Worm (Caenorhabditis elegans) whole organism, L1 larva: ENCODE results near the gene etc-1.

ENCODE experiments used
- aly-2 ChIP-seq: fragments of 150-350 bp; optimal IDR thresholded peaks from 2 replicates; lab custom pipeline; 2014; ENCODE audit warnings: missing biosample characterization, missing genetic modification characterization
- ceh-63 ChIP-seq: fragments of 200-800 bp; sonication (Bioruptor generic); optimal IDR thresholded peaks from 2 replicates; lab custom pipeline; 2018; ENCODE audit warnings: mild to moderate bottlenecking, missing genetic modification characterization, missing compliant biosample characterization
- ceh-82 ChIP-seq, 3 experiments: fragments of 150-350 bp in 1 of 3; sonication (generic microtip) in 2 of 3; optimal IDR thresholded peaks; 2 replicates each; lab custom pipeline; 2014 to 2017; ENCODE audit warnings: missing biosample characterization in 3 of 3, missing genetic modification characterization in 3 of 3
- efl-1 ChIP-seq, 4 experiments: fragments of 150-350 bp; optimal IDR thresholded peaks in 3 of 4; peaks in 1 of 4; 1 replicate in 1 of 4; 2 replicates in 3 of 4; lab custom pipeline; 2014; ENCODE audit warnings: missing biosample characterization in 2 of 4, missing genetic modification characterization in 2 of 4, missing genetic modification reagents in 2 of 4
- efl-3 ChIP-seq: fragments of 200-800 bp; sonication (Bioruptor generic); optimal IDR thresholded peaks from 2 replicates; lab custom pipeline; 2018; ENCODE audit warnings: mild to moderate bottlenecking, missing genetic modification characterization, missing compliant biosample characterization
- egl-13 ChIP-seq: sonication (generic microtip); optimal IDR thresholded peaks from 2 replicates; lab custom pipeline; 2016; ENCODE audit warnings: missing genotype, missing genetic modification reagents, missing genetic modification characterization, missing compliant biosample characterization
- elt-2 ChIP-seq: sonication (generic microtip); optimal IDR thresholded peaks from 2 replicates; lab custom pipeline; 2016; ENCODE audit warnings: missing genetic modification characterization, mild to moderate bottlenecking, inconsistent platforms, missing compliant biosample characterization, missing genetic modification reagents
- elt-3 ChIP-seq, 6 experiments: fragments of 150-350 bp in 1 of 6; sonication (generic microtip); optimal IDR thresholded peaks; 2 replicates each; lab custom pipeline; 2017 to 2018; ENCODE audit warnings: missing biosample characterization in 6 of 6, missing genetic modification characterization in 6 of 6, inconsistent platforms in 1 of 6
- fkh-10 ChIP-seq: sonication (generic microtip); optimal IDR thresholded peaks from 2 replicates; lab custom pipeline; 2017; ENCODE audit warnings: missing biosample characterization, missing genetic modification reagents, missing genetic modification characterization
- fkh-8 ChIP-seq: sonication (generic microtip); optimal IDR thresholded peaks from 2 replicates; lab custom pipeline; 2016; ENCODE audit warnings: mild to moderate bottlenecking, missing genetic modification characterization, missing compliant biosample characterization
- hlh-4 ChIP-seq: sonication (generic microtip); optimal IDR thresholded peaks from 2 replicates; lab custom pipeline; 2016; ENCODE audit warnings: mild to moderate bottlenecking, missing genetic modification characterization, missing compliant biosample characterization
- isw-1 ChIP-seq: fragments of 200-800 bp; sonication (Bioruptor generic); IDR thresholded peaks from 2 replicates; pipeline ENCODE4 v1.3.6; 2022; ENCODE audit warnings: missing genetic modification characterization, missing compliant biosample characterization
- jun-1 ChIP-seq: fragments of 150-350 bp; optimal IDR thresholded peaks from 2 replicates; lab custom pipeline; 2014; ENCODE audit warnings: missing biosample characterization, missing genetic modification reagents, missing genetic modification characterization
- lin-14 ChIP-seq: fragments of 200-800 bp; sonication (Bioruptor generic); optimal IDR thresholded peaks from 2 replicates; lab custom pipeline; 2018; ENCODE audit warnings: mild to moderate bottlenecking, missing genetic modification characterization, moderate library complexity, missing compliant biosample characterization
- lin-15B ChIP-seq: fragments of 150-350 bp; sonication (generic microtip); optimal IDR thresholded peaks from 3 replicates; lab custom pipeline; 2014; ENCODE audit warnings: missing biosample characterization, missing genetic modification characterization
- lin-35 ChIP-seq, 2 experiments: fragments of 150-350 bp; optimal IDR thresholded peaks; 2 replicates each; lab custom pipeline; 2014; ENCODE audit warnings: missing biosample characterization in 2 of 2, missing genetic modification characterization in 2 of 2, missing genetic modification reagents in 2 of 2
- lin-39 ChIP-seq: fragments of 150-350 bp; optimal IDR thresholded peaks from 2 replicates; lab custom pipeline; 2014; ENCODE audit warnings: missing biosample characterization, missing genetic modification reagents, missing genetic modification characterization
- lir-3 ChIP-seq: sonication (generic microtip); optimal IDR thresholded peaks from 2 replicates; lab custom pipeline; 2016; ENCODE audit warnings: mild to moderate bottlenecking, missing genetic modification characterization, moderate library complexity, missing compliant biosample characterization; ENCODE audit not compliant: poor library complexity
- lsy-2 ChIP-seq, 2 experiments: fragments of 150-350 bp; optimal IDR thresholded peaks; 2 replicates each; lab custom pipeline; 2014; ENCODE audit warnings: missing biosample characterization in 2 of 2, missing genetic modification characterization in 2 of 2
- mef-2 ChIP-seq: fragments of 150-350 bp; optimal IDR thresholded peaks from 2 replicates; lab custom pipeline; 2014; ENCODE audit warnings: missing biosample characterization, missing genetic modification characterization
- nhr-20 ChIP-seq: sonication (generic microtip); optimal IDR thresholded peaks from 2 replicates; lab custom pipeline; 2016; ENCODE audit warnings: mild to moderate bottlenecking, missing genetic modification characterization, missing compliant biosample characterization
- nhr-71 ChIP-seq: sonication (generic microtip); optimal IDR thresholded peaks from 2 replicates; lab custom pipeline; 2016; ENCODE audit warnings: mild to moderate bottlenecking, missing genetic modification characterization, moderate library complexity, missing compliant biosample characterization
- nhr-85 ChIP-seq: sonication (generic microtip); peaks from one replicate; lab custom pipeline; 2016; ENCODE audit warnings: missing genetic modification characterization, inconsistent platforms, missing compliant biosample characterization
- pag-3 ChIP-seq: sonication (generic microtip); optimal IDR thresholded peaks from 2 replicates; lab custom pipeline; 2017; ENCODE audit warnings: missing genetic modification characterization, mild to moderate bottlenecking, missing compliant biosample characterization, antibody characterized with exemption, borderline replicate concordance; ENCODE audit not compliant: insufficient read depth
- pqm-1 ChIP-seq: sonication (generic microtip); optimal IDR thresholded peaks from 3 replicates; lab custom pipeline; 2017; ENCODE audit warnings: missing biosample characterization, missing genetic modification characterization
- rnt-1 ChIP-seq: sonication (generic microtip); optimal IDR thresholded peaks from 2 replicates; lab custom pipeline; 2016; ENCODE audit warnings: mild to moderate bottlenecking, missing genetic modification characterization, moderate library complexity, missing compliant biosample characterization
- snu-23 ChIP-seq: sonication (generic microtip); optimal IDR thresholded peaks from 2 replicates; lab custom pipeline; 2016; ENCODE audit warnings: missing genetic modification characterization, missing compliant biosample characterization
- swsn-7 ChIP-seq: sonication (generic microtip); optimal IDR thresholded peaks from 2 replicates; lab custom pipeline; 2016; ENCODE audit warnings: missing genetic modification characterization, missing compliant biosample characterization
- unc-98 ChIP-seq: fragments of 200-800 bp; sonication (Bioruptor generic); IDR thresholded peaks from 2 replicates; pipeline ENCODE4 v1.3.6; 2022; ENCODE audit warnings: missing genetic modification characterization, missing compliant biosample characterization
- vab-15 ChIP-seq: sonication (generic microtip); optimal IDR thresholded peaks from 2 replicates; lab custom pipeline; 2017; ENCODE audit warnings: missing genotype, mild to moderate bottlenecking, missing genetic modification characterization, missing compliant biosample characterization
- xbp-1 ChIP-seq: sonication (generic microtip); optimal IDR thresholded peaks from 2 replicates; lab custom pipeline; 2016; ENCODE audit warnings: missing genetic modification characterization, missing compliant biosample characterization
- zag-1 ChIP-seq: fragments of 150-350 bp; optimal IDR thresholded peaks from 2 replicates; lab custom pipeline; 2014; ENCODE audit warnings: missing biosample characterization, missing genetic modification characterization
- zip-4 ChIP-seq: fragments of 200-800 bp; sonication (Bioruptor generic); optimal IDR thresholded peaks from 2 replicates; lab custom pipeline; 2018; ENCODE audit warnings: mild to moderate bottlenecking, missing genetic modification characterization, moderate library complexity, missing compliant biosample characterization

Gene etc-1

DNA sequence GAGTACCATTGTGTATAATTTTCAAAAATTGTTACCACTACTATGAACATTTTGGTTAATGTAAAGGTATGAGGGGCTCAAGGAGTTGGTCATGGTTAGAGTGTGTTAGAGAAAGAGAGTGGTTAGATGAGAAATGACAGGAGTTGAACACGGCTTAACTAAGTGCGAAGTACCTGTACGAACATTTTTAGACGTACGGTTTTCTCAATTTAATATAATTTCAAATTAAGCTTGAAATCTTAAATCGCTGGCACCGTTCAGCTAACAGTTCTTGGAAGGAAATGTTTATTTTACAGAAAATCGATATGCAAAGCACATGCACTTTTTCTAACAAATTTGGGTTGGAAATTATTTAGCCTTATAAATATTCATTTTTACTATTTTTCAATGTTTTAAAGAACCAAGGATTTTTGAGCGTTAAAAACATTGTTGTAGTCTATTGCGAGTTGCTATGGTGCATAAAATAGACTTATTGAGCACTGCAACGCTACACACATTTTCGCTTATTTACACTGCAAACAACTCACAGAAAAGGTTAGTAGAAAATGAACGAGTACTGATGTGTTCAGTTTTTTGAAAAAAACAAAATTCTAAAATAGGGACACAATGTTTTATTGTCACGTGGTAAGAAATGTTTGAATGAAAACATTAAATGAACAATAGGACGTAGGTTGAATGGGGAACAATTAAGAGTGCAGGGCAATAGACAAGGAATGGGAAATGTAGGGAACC is 37.2 kb downstream of the etc-1 start, which contains the start of gene sphk-1:
sphk-1 (minus strand) TSS at position 51 of the 732 bp plus-strand sequence.
- TF ChIP-seq zag-1 (tag; lab: Kevin White, UChicago) (no peak), swsn-7 (tag; lab: Kevin White, UChicago) (no peak), fkh-10 (GFP tag; lab: Kevin White, UChicago) (no peak), pag-3 (tag; lab: Kevin White, UChicago) (no peak), xbp-1 (tag; lab: Kevin White, UChicago) (no peak), hlh-4 (tag; lab: Kevin White, UChicago) (no peak), egl-13 (tag; lab: Kevin White, UChicago) (no peak), jun-1 (tag; lab: Kevin White, UChicago) (no peak), zip-4 (GFP tag; lab: Kevin White, UChicago) (no peak), ceh-82 (tag; optimal IDR thresholded peaks at IDR 0.05; lab: Kevin White, UChicago) (no peak), ceh-63 (GFP tag; lab: Kevin White, UChicago) (no peak), unc-98 (GFP tag; lab: Robert Waterston, UW) (no peak), lin-15B (tag; lab: Kevin White, UChicago) (no peak), aly-2 (no peak)

DNA sequence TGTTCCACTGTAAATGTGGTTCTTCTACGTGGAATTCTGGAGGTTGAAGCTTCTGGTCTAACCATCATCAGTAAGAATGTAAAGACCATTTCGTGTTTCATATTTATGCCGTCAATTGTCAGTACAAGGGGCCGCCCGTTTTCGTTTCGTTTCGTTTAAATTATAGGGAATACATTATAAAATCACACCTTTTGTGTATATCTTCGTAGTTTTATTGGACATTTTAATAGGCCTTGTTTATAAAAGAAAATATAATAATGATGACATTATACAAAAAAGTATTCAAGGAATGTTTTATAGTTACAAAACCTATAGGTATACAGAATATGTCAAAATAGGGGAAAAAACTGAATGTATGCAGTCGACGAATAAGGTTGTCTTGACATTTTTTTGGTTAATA is 39.1 kb downstream of the etc-1 start, which contains the start of gene ceh-7:
ceh-7 (minus strand) TSS at position 101 of the 400 bp plus-strand sequence.
- no peak for TF ChIP-seq ceh-82 (tag; optimal IDR thresholded peaks at IDR 0.05; lab: Kevin White, UChicago)

DNA sequence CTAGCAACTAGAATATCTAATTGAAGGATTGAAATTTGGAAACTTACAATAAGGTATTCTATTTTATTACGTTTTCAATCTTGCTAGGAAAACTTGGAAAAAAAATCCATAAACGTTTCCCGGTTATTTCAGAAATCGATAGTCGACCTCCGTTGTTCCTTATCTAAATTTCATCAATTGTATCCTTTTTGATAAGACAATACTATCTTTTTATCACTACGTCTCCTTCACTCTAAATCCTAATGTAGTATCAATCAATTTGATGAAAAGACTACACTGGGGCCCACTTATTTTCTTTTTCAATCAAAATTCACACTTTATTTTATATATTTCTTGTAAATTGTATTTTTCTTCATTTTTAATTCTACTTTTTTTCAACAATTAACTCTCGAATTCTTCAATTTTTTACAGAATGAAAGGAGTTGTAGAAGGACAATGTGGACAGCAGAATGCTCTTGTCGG is 39.8 kb downstream of the etc-1 start, which contains the start of gene prx-5:
prx-5 (plus strand) TSS at position 412 of the 462 bp plus-strand sequence.
- TF ChIP-seq nhr-20 (tag; lab: Kevin White, UChicago) (no peak), lin-35 (GFP tag; optimal IDR thresholded peaks at IDR 0.05; lab: Kevin White, UChicago) (peak in 1 of 2 experiments; percentile 7), isw-1 (no peak), elt-3 (tag; optimal IDR thresholded peaks at IDR 0.05; lab: Kevin White, UChicago) (peak in 1 of 6 experiments; percentile 67), elt-2 (peak; percentile 16), efl-3 (GFP tag; lab: Kevin White, UChicago) (no peak), fkh-8 (no peak), jun-1 (tag; lab: Kevin White, UChicago) (no peak)

DNA sequence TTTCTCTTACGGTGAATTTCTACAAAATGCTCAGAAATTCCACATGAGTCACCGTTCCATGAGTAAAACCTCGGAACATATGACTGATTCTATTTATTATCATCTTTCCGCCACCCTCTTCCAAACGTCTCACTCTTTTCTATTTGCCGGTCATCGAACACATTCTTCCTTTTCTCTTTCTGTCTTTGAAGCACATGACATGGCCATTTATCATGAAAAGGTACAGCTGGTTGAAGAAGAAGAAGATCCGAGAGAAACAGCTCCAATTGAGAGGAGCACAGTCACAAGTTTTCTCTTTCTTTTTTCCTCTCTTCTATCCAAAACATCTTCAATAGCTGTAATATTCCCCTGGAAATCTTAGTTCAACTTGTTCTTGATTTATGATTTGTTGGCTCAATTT is 42.4 kb downstream of the etc-1 start, which contains the start of gene cup-16:
cup-16 (plus strand) TSS at position 132 of the 400 bp plus-strand sequence.
- TF ChIP-seq jun-1 (tag; lab: Kevin White, UChicago) (no peak), lin-39 (tag; lab: Kevin White, UChicago) (peak; percentile 65), aly-2 (no peak), vab-15 (no peak), nhr-71 (tag; lab: Kevin White, UChicago) (peak; percentile 79), lin-14 (GFP tag; lab: Kevin White, UChicago) (peak; percentile 80), nhr-20 (tag; lab: Kevin White, UChicago) (peak; percentile 14), lir-3 (tag; lab: Kevin White, UChicago) (no peak), nhr-85 (tag; lab: Kevin White, UChicago) (no peak), efl-1 (optimal IDR thresholded peaks at IDR 0.05; lab: Kevin White, UChicago) (no peak), efl-1 (GFP tag; optimal IDR thresholded peaks at IDR 0.05 in 1 of 2; lab: Kevin White, UChicago) (peak in 1 of 2 experiments; percentile 88), rnt-1 (tag; lab: Kevin White, UChicago) (peak; percentile 78), mef-2 (tag; lab: Kevin White, UChicago) (no peak), swsn-7 (tag; lab: Kevin White, UChicago) (no peak), lsy-2 (tag; optimal IDR thresholded peaks at IDR 0.05; lab: Kevin White, UChicago) (peak; percentile 20 to 50), snu-23 (peak; percentile 14), pqm-1 (tag; lab: Kevin White, UChicago) (no peak)
